Worm (Caenorhabditis elegans) whole organism, L4 larva: ENCODE results near the gene srt-18.

Source experiments
- F26F4.8 ChIP-seq: fragments of 200-800 bp; sonication (Bioruptor generic); conservative IDR thresholded peaks from 2 replicates; pipeline ENCODE4 v1.3.6; 2022; ENCODE audit warnings: missing genetic modification characterization, missing compliant biosample characterization
- ceh-82 ChIP-seq: sonication (generic microtip); optimal IDR thresholded peaks from 2 replicates; lab custom pipeline; 2017; ENCODE audit warnings: missing biosample characterization, missing genetic modification characterization
- dmd-8 ChIP-seq: fragments of 200-800 bp; sonication (Bioruptor generic); IDR thresholded peaks from 2 replicates; pipeline ENCODE4 v1.3.6; 2022; ENCODE audit warnings: missing genetic modification characterization, missing compliant biosample characterization
- madf-9 ChIP-seq: fragments of 200-800 bp; sonication (Bioruptor generic); conservative IDR thresholded peaks from 2 replicates; pipeline ENCODE4 v1.3.6; 2022; ENCODE audit warnings: missing genetic modification reagents, missing genetic modification characterization, missing compliant biosample characterization
- nhr-10 ChIP-seq: fragments of 150-350 bp; optimal IDR thresholded peaks from 2 replicates; lab custom pipeline; 2014; ENCODE audit warnings: missing biosample characterization, missing genetic modification characterization
- pha-4 ChIP-seq, 2 experiments: fragments of 150-350 bp in 1 of 2; fragments of 200-800 bp in 1 of 2; sonication (Bioruptor generic) in 1 of 2; IDR thresholded peaks in 1 of 2; optimal IDR thresholded peaks in 1 of 2; 2 replicates each; pipeline versions ENCODE4 v1.3.6 to Lab custom; 2014 to 2022; ENCODE audit warnings: missing genetic modification characterization in 2 of 2, missing genetic modification reagents in 2 of 2, missing biosample characterization in 1 of 2, missing compliant biosample characterization in 1 of 2

DNA sequence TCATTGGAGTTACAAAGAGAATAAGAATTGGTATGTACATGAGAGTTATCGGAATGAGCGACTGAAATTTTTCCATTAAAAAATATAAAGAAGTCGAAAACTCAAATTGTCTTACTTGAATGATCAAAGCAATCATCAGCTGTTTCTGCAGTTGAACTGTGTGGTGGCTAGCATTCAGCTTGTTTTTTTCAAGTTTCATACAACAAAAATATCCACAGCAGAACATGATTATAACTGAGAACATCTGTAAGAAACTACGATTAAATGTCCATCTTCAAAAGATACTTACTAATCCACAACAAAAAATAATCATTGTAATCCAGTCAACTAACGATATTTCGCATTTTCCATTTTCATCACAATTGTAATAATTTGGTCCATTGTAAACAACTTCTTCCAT lies 30.7 kb downstream of the srt-18 start:
- TF ChIP-seq pha-4 (GFP tag; IDR thresholded peaks at IDR 0.05; lab: Robert Waterston, UW), result no peak
- no peak for TF ChIP-seq pha-4 (tag; optimal IDR thresholded peaks at IDR 0.05; lab: Kevin White, UChicago)
- TF ChIP-seq nhr-10 (tag; lab: Kevin White, UChicago), result no peak
- no peak for TF ChIP-seq F26F4.8 (GFP tag; lab: Robert Waterston, UW)
- TF ChIP-seq madf-9, result no peak
- no peak for TF ChIP-seq ceh-82 (tag; lab: Kevin White, UChicago)
- TF ChIP-seq dmd-8 (GFP tag; lab: Robert Waterston, UW), result no peak
